Worm (Caenorhabditis elegans) whole organism, late embryonic: Measurements from ENCODE around the gene coh-4.

Source experiments
- ama-1 ChIP-seq: fragments of 150-350 bp; optimal IDR thresholded peaks from 2 replicates; lab custom pipeline; 2014
- nfya-1 ChIP-seq: sonication (generic microtip); optimal IDR thresholded peaks from 2 replicates; lab custom pipeline; 2017; ENCODE audit warnings: missing genetic modification characterization, mild to moderate bottlenecking, missing compliant biosample characterization, antibody characterized with exemption, moderate library complexity
- nhr-11 ChIP-seq: fragments of 150-350 bp; optimal IDR thresholded peaks from 2 replicates; lab custom pipeline; 2014; ENCODE audit warnings: missing biosample characterization, missing genetic modification characterization
- pqm-1 ChIP-seq: sonication (generic microtip); optimal IDR thresholded peaks from 2 replicates; lab custom pipeline; 2016; ENCODE audit warnings: missing genetic modification characterization, missing compliant biosample characterization
- sox-4 ChIP-seq: sonication (generic microtip); optimal IDR thresholded peaks from 2 replicates; lab custom pipeline; 2017; ENCODE audit warnings: mild to moderate bottlenecking, missing genetic modification characterization, inconsistent platforms, missing compliant biosample characterization

DNA sequence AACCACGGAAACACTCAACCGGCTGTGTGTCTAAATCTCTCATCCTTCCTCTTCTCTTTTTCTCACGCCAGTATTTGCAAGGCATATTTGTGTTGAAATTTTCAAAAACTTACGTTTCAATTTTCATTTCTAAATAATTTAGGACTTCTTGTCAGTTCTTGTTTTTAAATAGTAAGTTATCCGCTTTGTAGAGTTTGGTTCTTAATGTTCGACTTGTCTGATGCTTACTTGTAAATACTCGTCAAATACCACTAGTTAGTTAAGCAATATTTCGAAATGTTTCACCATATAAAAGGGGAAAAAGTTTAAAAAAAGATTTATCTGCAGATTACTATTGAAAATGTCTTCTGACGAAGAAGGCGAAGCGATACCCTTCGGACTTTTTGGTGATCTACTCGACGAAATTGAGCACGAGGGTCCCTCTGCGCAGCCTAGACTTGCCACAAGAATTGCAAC is 10.9 kb downstream of the coh-4 start, which contains the start of gene Y45G5AM.3:
- no peak for TF ChIP-seq ama-1
- no peak for TF ChIP-seq nfya-1 (tag; lab: Kevin White, UChicago)
- TF ChIP-seq sox-4 (tag; lab: Kevin White, UChicago), result no peak
- no peak for TF ChIP-seq pqm-1 (tag; lab: Kevin White, UChicago)
- TF ChIP-seq nhr-11 (tag; lab: Kevin White, UChicago), result no peak
